Fruit fly (Drosophila melanogaster) whole organism, prepupa: ENCODE measurements around the gene RpS28b.

ENCODE experiments used
- Blimp-1 ChIP-seq: fragments of 200-800 bp; sonication (Bioruptor generic); optimal IDR thresholded peaks from 3 replicates; lab custom pipeline; 2017; ENCODE audit warnings: missing biosample characterization, missing genetic modification characterization, mild to moderate bottlenecking, moderate library complexity, missing genetic modification reagents
- CG10669 ChIP-seq: fragments of 200-800 bp; sonication (Bioruptor generic); optimal IDR thresholded peaks from 3 replicates; lab custom pipeline; 2018; ENCODE audit warnings: missing biosample characterization, mild to moderate bottlenecking, missing genetic modification characterization, moderate library complexity
- CG11294 ChIP-seq: fragments of 200-800 bp; sonication (Bioruptor generic); IDR thresholded peaks from 2 replicates; pipeline ENCODE4 v1.3.6; 2022; ENCODE audit warnings: missing biosample characterization, missing genetic modification characterization
- CG11902 ChIP-seq: fragments of 200-800 bp; sonication (Bioruptor generic); optimal IDR thresholded peaks from 3 replicates; lab custom pipeline; 2016; ENCODE audit warnings: missing biosample characterization, missing genetic modification characterization
- CG15336 ChIP-seq: fragments of 200-800 bp; sonication (Bioruptor generic); IDR thresholded peaks from 2 replicates; pipeline ENCODE4 v1.3.6; 2022; ENCODE audit warnings: missing biosample characterization, missing genetic modification characterization
- CG1621 ChIP-seq: fragments of 200-800 bp; sonication (Bioruptor generic); optimal IDR thresholded peaks from 3 replicates; lab custom pipeline; 2018; ENCODE audit warnings: missing biosample characterization, mild to moderate bottlenecking, missing genetic modification characterization
- CG16779 ChIP-seq: fragments of 200-800 bp; sonication (Bioruptor generic); optimal IDR thresholded peaks from 3 replicates; lab custom pipeline; 2017; ENCODE audit warnings: missing biosample characterization, mild to moderate bottlenecking, missing genetic modification characterization
- CG3032 ChIP-seq: fragments of 200-800 bp; optimal IDR thresholded peaks from 2 replicates; lab custom pipeline; 2019; ENCODE audit warnings: missing biosample characterization, mild to moderate bottlenecking, missing genetic modification characterization, moderate library complexity
- CG31627 ChIP-seq: fragments of 200-800 bp; sonication (Bioruptor generic); optimal IDR thresholded peaks from 3 replicates; lab custom pipeline; 2016; ENCODE audit warnings: missing biosample characterization, missing genetic modification characterization
- CG32006 ChIP-seq: fragments of 200-800 bp; sonication (Bioruptor generic); optimal IDR thresholded peaks from 3 replicates; lab custom pipeline; 2017; ENCODE audit warnings: missing biosample characterization, mild to moderate bottlenecking, missing genetic modification characterization
- CG4318 ChIP-seq: fragments of 200-800 bp; sonication (Bioruptor generic); optimal IDR thresholded peaks from 3 replicates; lab custom pipeline; 2017; ENCODE audit warnings: missing biosample characterization, mild to moderate bottlenecking, missing genetic modification characterization
- CG6163 ChIP-seq: fragments of 200-800 bp; sonication (Bioruptor generic); IDR thresholded peaks from 3 replicates; pipeline ENCODE4 v1.3.6; 2022; ENCODE audit warnings: missing biosample characterization, missing genetic modification characterization
- CG6276 ChIP-seq: fragments of 200-800 bp; sonication (Bioruptor generic); optimal IDR thresholded peaks from 2 replicates; lab custom pipeline; 2017; ENCODE audit warnings: missing biosample characterization, mild to moderate bottlenecking, missing genetic modification characterization
- CG6808 ChIP-seq: fragments of 200-800 bp; sonication (Bioruptor generic); optimal IDR thresholded peaks from 3 replicates; lab custom pipeline; 2017; ENCODE audit warnings: missing biosample characterization, missing genetic modification characterization, mild to moderate bottlenecking, moderate library complexity, missing genetic modification reagents
- CG6854 ChIP-seq: fragments of 200-800 bp; sonication (Bioruptor generic); optimal IDR thresholded peaks from 2 replicates; lab custom pipeline; 2017; ENCODE audit warnings: missing biosample characterization, mild to moderate bottlenecking, missing genetic modification characterization
- CG7368 ChIP-seq: fragments of 200-800 bp; sonication (Bioruptor generic); optimal IDR thresholded peaks from 3 replicates; lab custom pipeline; 2016; ENCODE audit warnings: missing biosample characterization, missing genetic modification characterization
- CG8119 ChIP-seq: fragments of 200-800 bp; sonication (Bioruptor generic); IDR thresholded peaks from 3 replicates; pipeline ENCODE4 v1.3.6; 2022; ENCODE audit warnings: missing biosample characterization, missing genetic modification characterization
- CG8319 ChIP-seq: fragments of 200-800 bp; sonication (Bioruptor generic); optimal IDR thresholded peaks from 3 replicates; lab custom pipeline; 2016; ENCODE audit warnings: missing biosample characterization, missing genetic modification characterization
- CG8632 ChIP-seq: fragments of 200-800 bp; sonication (Bioruptor generic); optimal IDR thresholded peaks from 3 replicates; lab custom pipeline; 2016; ENCODE audit warnings: missing biosample characterization, missing genetic modification characterization
- Eip75B ChIP-seq: fragments of 200-800 bp; sonication (Bioruptor generic); optimal IDR thresholded peaks from 3 replicates; lab custom pipeline; 2016; ENCODE audit warnings: missing biosample characterization, missing genetic modification characterization
- Eip78C ChIP-seq: fragments of 200-800 bp; sonication (Bioruptor generic); peaks from one replicate; lab custom pipeline; 2016; ENCODE audit warnings: missing biosample characterization, missing genetic modification characterization
- Eip93F ChIP-seq: fragments of 200-800 bp; sonication (Bioruptor generic); optimal IDR thresholded peaks from 2 replicates; lab custom pipeline; 2016; ENCODE audit warnings: missing biosample characterization, mild to moderate bottlenecking, missing genetic modification characterization
- Ets21C ChIP-seq: fragments of 200-800 bp; sonication (Bioruptor generic); optimal IDR thresholded peaks from 3 replicates; lab custom pipeline; 2016; ENCODE audit warnings: missing biosample characterization, missing genetic modification characterization
- Ets96B ChIP-seq: fragments of 200-800 bp; optimal IDR thresholded peaks from 2 replicates; lab custom pipeline; 2019; ENCODE audit warnings: missing biosample characterization, mild to moderate bottlenecking, missing genetic modification characterization, moderate library complexity
- Hr38 ChIP-seq: sonication (Bioruptor generic); optimal IDR thresholded peaks from 2 replicates; lab custom pipeline; 2016; ENCODE audit warnings: missing biosample characterization, missing genetic modification characterization
- Hr39 ChIP-seq: fragments of 200-800 bp; sonication (Bioruptor generic); optimal IDR thresholded peaks from 2 replicates; lab custom pipeline; 2016; ENCODE audit warnings: missing biosample characterization, missing genetic modification characterization
- Lpt ChIP-seq: fragments of 200-800 bp; sonication (Bioruptor generic); optimal IDR thresholded peaks from 3 replicates; lab custom pipeline; 2016; ENCODE audit warnings: missing biosample characterization, missing genetic modification characterization
- Met ChIP-seq: fragments of 200-800 bp; sonication (Bioruptor generic); optimal IDR thresholded peaks from 3 replicates; lab custom pipeline; 2016; ENCODE audit warnings: missing biosample characterization, missing genetic modification characterization
- Sox15 ChIP-seq: fragments of 200-800 bp; sonication (Bioruptor generic); optimal IDR thresholded peaks from 3 replicates; lab custom pipeline; 2016; ENCODE audit warnings: missing biosample characterization, missing genetic modification characterization
- achi ChIP-seq: fragments of 200-800 bp; sonication (Bioruptor generic); optimal IDR thresholded peaks from 3 replicates; lab custom pipeline; 2016; ENCODE audit warnings: missing biosample characterization, missing genetic modification characterization
- acj6 ChIP-seq: fragments of 200-800 bp; sonication (Bioruptor generic); optimal IDR thresholded peaks from 3 replicates; lab custom pipeline; 2016; ENCODE audit warnings: missing biosample characterization, missing genetic modification characterization
- cyc ChIP-seq: fragments of 200-800 bp; sonication (Bioruptor generic); optimal IDR thresholded peaks from 3 replicates; lab custom pipeline; 2016; ENCODE audit warnings: missing biosample characterization, missing genetic modification characterization
- dac ChIP-seq: fragments of 200-800 bp; sonication (Bioruptor generic); optimal IDR thresholded peaks from 2 replicates; lab custom pipeline; 2017; ENCODE audit warnings: missing biosample characterization, mild to moderate bottlenecking, missing genetic modification characterization
- dsx ChIP-seq: fragments of 200-800 bp; optimal IDR thresholded peaks from 3 replicates; lab custom pipeline; 2019; ENCODE audit warnings: missing biosample characterization, mild to moderate bottlenecking, missing genetic modification characterization, moderate library complexity; ENCODE audit not compliant: poor library complexity, severe bottlenecking
- fd59A ChIP-seq: fragments of 200-800 bp; sonication (Bioruptor generic); optimal IDR thresholded peaks from 2 replicates; lab custom pipeline; 2017; ENCODE audit warnings: missing biosample characterization, mild to moderate bottlenecking, missing genetic modification characterization, missing genetic modification reagents
- fd85E ChIP-seq: fragments of 200-800 bp; sonication (Bioruptor generic); optimal IDR thresholded peaks from 3 replicates; lab custom pipeline; 2016; ENCODE audit warnings: missing biosample characterization, missing genetic modification characterization
- lz ChIP-seq: fragments of 200-800 bp; sonication (Bioruptor generic); optimal IDR thresholded peaks from 3 replicates; lab custom pipeline; 2016; ENCODE audit warnings: missing biosample characterization, missing genetic modification characterization
- net ChIP-seq: fragments of 200-800 bp; sonication (Bioruptor generic); optimal IDR thresholded peaks from 3 replicates; lab custom pipeline; 2016; ENCODE audit warnings: missing biosample characterization, missing genetic modification characterization
- pdm3 ChIP-seq: fragments of 200-800 bp; sonication (Bioruptor generic); optimal IDR thresholded peaks from 3 replicates; lab custom pipeline; 2016; ENCODE audit warnings: missing biosample characterization, missing genetic modification characterization
- spab ChIP-seq: fragments of 200-800 bp; sonication (Bioruptor generic); optimal IDR thresholded peaks from 2 replicates; lab custom pipeline; 2017; ENCODE audit warnings: missing biosample characterization, mild to moderate bottlenecking, missing genetic modification characterization, missing genetic modification reagents
- ss ChIP-seq, 2 experiments: fragments of 200-800 bp; sonication (Bioruptor generic); optimal IDR thresholded peaks; 2 replicates in 1 of 2; 3 replicates in 1 of 2; lab custom pipeline; 2017 to 2018; ENCODE audit warnings: mild to moderate bottlenecking in 2 of 2, missing biosample characterization in 2 of 2, missing genetic modification characterization in 2 of 2, moderate library complexity in 1 of 2
- svp ChIP-seq: fragments of 200-800 bp; sonication (Bioruptor generic); peaks from one replicate; lab custom pipeline; 2016; ENCODE audit warnings: missing biosample characterization, missing genetic modification characterization
- topi ChIP-seq: fragments of 200-800 bp; sonication (Bioruptor generic); optimal IDR thresholded peaks from 3 replicates; lab custom pipeline; 2016; ENCODE audit warnings: missing biosample characterization, missing genetic modification characterization
- vri ChIP-seq: fragments of 200-800 bp; sonication (Bioruptor generic); optimal IDR thresholded peaks from 3 replicates; lab custom pipeline; 2016; ENCODE audit warnings: missing biosample characterization, mild to moderate bottlenecking, missing genetic modification characterization

The RpS28b gene

DNA sequence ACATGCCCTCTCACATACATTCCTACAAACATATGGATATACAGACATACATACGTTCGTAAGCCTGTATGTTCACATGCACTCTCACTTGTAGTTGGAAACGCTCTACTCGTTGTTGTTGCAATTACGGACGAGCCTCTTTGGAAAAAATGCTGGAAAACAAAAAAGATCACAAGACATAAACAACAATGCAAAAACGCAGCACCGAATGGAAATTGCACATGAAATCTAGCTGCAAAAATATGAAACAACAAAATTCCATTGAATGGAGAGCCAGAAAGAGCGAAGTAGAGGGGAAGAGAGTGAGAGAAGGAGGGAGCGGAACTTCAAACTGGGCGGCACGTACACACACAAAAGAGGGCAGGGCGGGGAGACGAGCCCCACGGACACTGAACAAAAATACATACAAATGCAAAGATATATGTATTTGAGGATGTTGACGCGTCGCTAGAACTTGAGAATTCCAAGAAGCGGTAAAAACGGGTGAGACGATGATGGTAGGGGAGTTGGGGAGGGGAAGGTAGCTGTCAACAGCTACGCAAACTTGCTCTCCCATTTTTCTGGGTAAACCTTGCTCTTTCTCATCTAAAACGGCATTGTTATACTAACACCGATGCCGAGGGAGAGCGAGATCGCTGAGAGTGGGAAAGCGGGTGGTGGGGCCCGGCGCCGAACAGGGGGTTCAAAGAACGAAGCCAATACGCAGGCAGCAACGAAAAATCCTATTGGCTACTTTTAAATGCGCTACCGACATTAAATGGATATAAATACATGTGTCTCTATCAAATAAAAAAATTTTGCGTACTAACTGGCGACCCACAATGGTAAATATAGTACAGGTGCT, 29.9 kb downstream of the RpS28b start (continued):
- TF ChIP-seq dsx (GFP tag; lab: Kevin White, UChicago), result no peak
- TF ChIP-seq lz (GFP tag; lab: Kevin White, UChicago), result no peak
- no peak for TF ChIP-seq fd85E
- TF ChIP-seq CG15336 (GFP tag; lab: Robert Waterston, UW), result no peak; the same call in none of the 2 replicates
- no peak for TF ChIP-seq Eip93F (GFP tag; lab: Kevin White, UChicago)
- TF ChIP-seq CG32006, result peak; percentile 65
- TF ChIP-seq Ets96B (tag; lab: Kevin White, UChicago), result peak; percentile 34
- TF ChIP-seq dac (GFP tag; lab: Kevin White, UChicago), result peak; percentile 41
- TF ChIP-seq Eip75B (GFP tag; lab: Kevin White, UChicago), result no peak

DNA sequence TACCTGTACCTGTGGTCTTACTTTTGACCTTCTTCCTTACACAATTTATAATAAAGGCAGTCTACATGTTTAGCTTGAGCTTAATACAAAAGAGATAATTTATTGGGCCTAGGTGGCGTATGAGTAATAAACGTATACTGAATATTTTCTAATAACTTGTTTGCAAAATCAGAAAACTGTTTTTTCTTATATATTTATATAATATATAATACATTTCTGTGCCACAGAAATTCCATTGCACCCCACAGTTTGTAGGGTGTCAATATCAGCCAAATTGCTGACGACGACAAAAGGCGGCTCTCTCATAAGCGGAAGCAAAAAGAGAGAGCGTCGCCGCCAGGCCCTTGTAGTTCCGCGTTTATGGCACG, 30.5 kb downstream of the RpS28b start:
- TF ChIP-seq CG8632 (no peak), CG6808 (no peak), svp (GFP tag; lab: Kevin White, UChicago) (no peak), fd59A (GFP tag; lab: Kevin White, UChicago) (no peak), CG11902 (GFP tag; lab: Kevin White, UChicago) (no peak), Ets21C (no peak), CG10669 (GFP tag; lab: Kevin White, UChicago) (no peak), CG7368 (no peak), CG1621 (tag; lab: Kevin White, UChicago) (no peak), Lpt (no peak), CG4318 (GFP tag; lab: Kevin White, UChicago) (no peak), net (no peak)

DNA sequence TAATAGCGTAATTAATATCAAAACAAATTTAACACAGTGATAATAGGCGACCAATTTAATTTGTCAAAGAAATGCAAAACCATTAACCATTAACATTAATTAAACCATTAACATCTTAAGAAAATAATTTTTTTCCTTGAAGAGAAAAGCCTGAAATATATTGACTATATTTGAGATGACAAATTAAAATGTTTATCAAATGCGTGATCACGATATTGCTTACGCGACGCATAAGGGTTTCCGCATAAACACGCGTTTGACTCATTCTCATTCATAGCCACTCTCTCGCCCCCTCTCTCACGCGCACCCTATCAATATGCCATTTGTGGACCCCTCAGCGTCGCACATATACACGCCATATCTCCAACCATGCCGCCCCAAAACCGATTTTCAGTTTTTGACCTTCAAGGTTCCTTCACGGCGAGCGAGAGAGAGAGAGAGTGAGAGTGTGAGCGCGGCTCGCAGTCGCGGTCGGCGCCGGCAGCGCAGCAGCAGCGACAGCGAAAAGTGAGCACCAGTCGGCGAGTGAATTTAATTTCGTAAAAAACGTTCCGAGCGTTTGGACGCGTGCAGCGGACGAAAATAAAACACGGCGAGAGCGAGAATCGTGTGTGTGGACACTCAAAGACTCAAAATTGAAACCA, 31.1 kb downstream of the RpS28b start, which contains the start of gene Hex-A:
Gene Hex-A, plus strand, starts transcription at position 317 of the 644 bp plus-strand sequence.
- TF ChIP-seq CG7368, result peak; percentile 85
- peak; percentile 98 for TF ChIP-seq Eip75B (GFP tag; lab: Kevin White, UChicago)
- TF ChIP-seq Eip78C (GFP tag; lab: Kevin White, UChicago), result peak; percentile 99
- TF ChIP-seq cyc (GFP tag; lab: Kevin White, UChicago), result peak; percentile 94
- TF ChIP-seq CG3032 (tag; lab: Kevin White, UChicago), result peak; percentile 99
- peak; percentile 94 for TF ChIP-seq acj6 (GFP tag; lab: Kevin White, UChicago)
- TF ChIP-seq CG6854 (GFP tag; lab: Kevin White, UChicago), result peak; percentile 95
- peak; percentile 99 for TF ChIP-seq ss (GFP tag; optimal IDR thresholded peaks at IDR 0.05; lab: Kevin White, UChicago)
- TF ChIP-seq achi (GFP tag; lab: Kevin White, UChicago), result peak; percentile 95
- peak; percentile 95 for TF ChIP-seq Eip93F (GFP tag; lab: Kevin White, UChicago)
- peak; percentile 93 for TF ChIP-seq Blimp-1 (GFP tag; lab: Kevin White, UChicago)
- peak; percentile 95 for TF ChIP-seq Ets21C
- peak; percentile 95 for TF ChIP-seq CG6163 (GFP tag; lab: Robert Waterston, UW)
- peak; percentile 96 for TF ChIP-seq CG16779 (tag; lab: Kevin White, UChicago)
- TF ChIP-seq Met (GFP tag; lab: Kevin White, UChicago), result peak; percentile 98
- peak; percentile 97 for TF ChIP-seq dsx (GFP tag; lab: Kevin White, UChicago)
- TF ChIP-seq CG15336 (GFP tag; lab: Robert Waterston, UW), result peak; percentile 96
- TF ChIP-seq Sox15 (GFP tag; lab: Kevin White, UChicago), result peak; percentile 89
- peak; percentile 99 for TF ChIP-seq svp (GFP tag; lab: Kevin White, UChicago)
- TF ChIP-seq spab (GFP tag; lab: Kevin White, UChicago), result peak; percentile 94
- TF ChIP-seq CG8319 (GFP tag; lab: Kevin White, UChicago), result peak; percentile 92
- peak; percentile 96 for TF ChIP-seq CG31627 (GFP tag; lab: Kevin White, UChicago)
- TF ChIP-seq CG8119, result peak; percentile 95
- TF ChIP-seq Hr38 (GFP tag; lab: Kevin White, UChicago), result no peak
- peak; percentile 97 for TF ChIP-seq pdm3 (GFP tag; lab: Kevin White, UChicago)
- peak; percentile 78 for TF ChIP-seq CG11294
- TF ChIP-seq CG10669 (GFP tag; lab: Kevin White, UChicago), result peak; percentile 97
- peak; percentile 96 for TF ChIP-seq CG8632
- TF ChIP-seq CG11902 (GFP tag; lab: Kevin White, UChicago), result peak; percentile 89
- peak; percentile 89 for TF ChIP-seq CG4318 (GFP tag; lab: Kevin White, UChicago)
- TF ChIP-seq vri, result peak; percentile 92
- peak; percentile 99 for TF ChIP-seq topi (GFP tag; lab: Kevin White, UChicago)
- peak; percentile 83 for TF ChIP-seq dac (GFP tag; lab: Kevin White, UChicago)
- TF ChIP-seq CG6276 (GFP tag; lab: Kevin White, UChicago), result peak; percentile 92
- peak; percentile 95 for TF ChIP-seq Hr39
- TF ChIP-seq CG32006, result peak; percentile 94
